Worm (Caenorhabditis elegans) whole organism, midembryonic: ENCODE data around the gene C14C10.2.

Experiments used
- T22C8.4 ChIP-seq: fragments of 200-800 bp; sonication (Bioruptor generic); IDR thresholded peaks from 2 replicates; pipeline ENCODE4 v1.3.6; 2022; ENCODE audit warnings: missing genetic modification characterization, missing compliant biosample characterization
- cog-1 ChIP-seq: sonication (generic microtip); optimal IDR thresholded peaks from 2 replicates; lab custom pipeline; 2016; ENCODE audit warnings: missing genetic modification characterization, missing compliant biosample characterization
- flt-1 ChIP-seq: fragments of 200-800 bp; sonication (Bioruptor generic); IDR thresholded peaks from 2 replicates; pipeline ENCODE4 v1.3.6; 2022; ENCODE audit warnings: missing genetic modification characterization, missing compliant biosample characterization
- klf-2 ChIP-seq: fragments of 200-800 bp; sonication (Bioruptor generic); conservative IDR thresholded peaks from 2 replicates; pipeline ENCODE4 v1.3.6; 2022; ENCODE audit warnings: missing genetic modification reagents, missing genetic modification characterization, missing compliant biosample characterization
- med-1 ChIP-seq: sonication (generic microtip); optimal IDR thresholded peaks from 2 replicates; lab custom pipeline; 2017; ENCODE audit warnings: missing genetic modification characterization, mild to moderate bottlenecking, missing compliant biosample characterization, antibody characterized with exemption, missing genetic modification reagents; ENCODE audit not compliant: insufficient read depth
- ref-1 ChIP-seq: fragments of 200-800 bp; sonication (Bioruptor generic); conservative IDR thresholded peaks from 2 replicates; pipeline ENCODE4 v1.3.6; 2022; ENCODE audit warnings: missing genetic modification reagents, missing genetic modification characterization, missing compliant biosample characterization
- tab-1 ChIP-seq: fragments of 200-800 bp; sonication (Bioruptor generic); IDR thresholded peaks from 2 replicates; pipeline ENCODE4 v1.3.6; 2022; ENCODE audit warnings: missing genetic modification characterization, missing compliant biosample characterization
- ztf-23 ChIP-seq: fragments of 200-800 bp; sonication (Bioruptor generic); IDR thresholded peaks from 2 replicates; pipeline ENCODE4 v1.3.6; 2022; ENCODE audit warnings: missing genetic modification reagents, missing genetic modification characterization, missing compliant biosample characterization
- ztf-29 ChIP-seq: fragments of 200-800 bp; sonication (Bioruptor generic); IDR thresholded peaks from 2 replicates; pipeline ENCODE4 v1.3.6; 2022; ENCODE audit warnings: missing genetic modification reagents, missing genetic modification characterization, missing compliant biosample characterization

DNA sequence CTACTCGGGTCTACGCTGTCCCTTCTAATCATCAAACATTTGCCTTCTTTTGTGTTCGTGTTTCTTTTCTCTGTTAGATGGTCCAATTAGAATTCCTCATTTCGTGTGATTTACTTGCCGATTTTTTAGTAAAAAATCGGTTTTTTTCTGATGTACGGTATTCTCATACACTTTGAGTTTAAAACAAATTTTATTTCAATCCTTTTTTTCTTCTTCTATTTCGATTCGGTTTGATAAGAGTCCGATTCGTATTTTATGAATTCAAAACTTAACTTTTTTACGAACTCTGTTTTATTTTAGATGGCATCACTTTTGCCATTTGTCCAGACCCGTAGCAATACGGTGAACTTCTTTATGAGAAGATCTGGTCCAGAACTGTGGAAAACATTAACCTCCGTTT lies 29.1 kb downstream of the C14C10.2 start, which contains the start of gene mrps-5:
- TF ChIP-seq cog-1 (tag; lab: Kevin White, UChicago) (no peak), flt-1 (GFP tag; lab: Robert Waterston, UW) (no peak), klf-2 (no peak), ztf-29 (no peak), med-1 (GFP tag; lab: Kevin White, UChicago) (no peak), ztf-23 (GFP tag; lab: Robert Waterston, UW) (no peak), tab-1 (GFP tag; lab: Robert Waterston, UW) (no peak), ref-1 (GFP tag; lab: Robert Waterston, UW) (no peak), T22C8.4 (GFP tag; lab: Robert Waterston, UW) (no peak)
